Worm (Caenorhabditis elegans) whole organism, dauer: ENCODE results near the gene W06G6.9.

Source experiments
- unc-62 ChIP-seq: sonication (generic microtip); optimal IDR thresholded peaks from 2 replicates; lab custom pipeline; 2017; ENCODE audit warnings: missing biosample characterization, missing genetic modification reagents, missing genetic modification characterization

W06G6.9 gene

DNA sequence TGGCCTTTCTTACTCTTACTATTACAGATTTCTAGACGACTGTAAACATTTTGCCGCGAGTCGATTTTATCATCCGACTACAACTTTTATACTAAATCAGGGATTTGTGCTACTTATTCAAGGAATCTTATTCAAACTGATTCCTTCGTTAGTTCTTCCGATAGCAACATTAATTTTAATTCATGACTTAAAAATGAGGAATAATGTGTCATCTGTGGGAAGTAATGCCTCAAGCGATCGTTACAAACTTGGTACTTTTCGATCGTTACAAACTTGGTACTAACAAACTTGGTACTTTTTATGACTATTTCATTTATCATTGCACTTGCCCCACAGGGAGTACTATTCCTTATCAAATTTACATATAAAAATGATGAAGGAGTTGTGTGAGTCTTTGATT is 28.8 kb downstream of the W06G6.9 start, which contains the start of gene Y70C5A.4:
Gene Y70C5A.4 (plus strand): TSS at position 301 of the 400 bp plus-strand sequence.
- no peak for TF ChIP-seq unc-62 (GFP tag; lab: Kevin White, UChicago)

DNA sequence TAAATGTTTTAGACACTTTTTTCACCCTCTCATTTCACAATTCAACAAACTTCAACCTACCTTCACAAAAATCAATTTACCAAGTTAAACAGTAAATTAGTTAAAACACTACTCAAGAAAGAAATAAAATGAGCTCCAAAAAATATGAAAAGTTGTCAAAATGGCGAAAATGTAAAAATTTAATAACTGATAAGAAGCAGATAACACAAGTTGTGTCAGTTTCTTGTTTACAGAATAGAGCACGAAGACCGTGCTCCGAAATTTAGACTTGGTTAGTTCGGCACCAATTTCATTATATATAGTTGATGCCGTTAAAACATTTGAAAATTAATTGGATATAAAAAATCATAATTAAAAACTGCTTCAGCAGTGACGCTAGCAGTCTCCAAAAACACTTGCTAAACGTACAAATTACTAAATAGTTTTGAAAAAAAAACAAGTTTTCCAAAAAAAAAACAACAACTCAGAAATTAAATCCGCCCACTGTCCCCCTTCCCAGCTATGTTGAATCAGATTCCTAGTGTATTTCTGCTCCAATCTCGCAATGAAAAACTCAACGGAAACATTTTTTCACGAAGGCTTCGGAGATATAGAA is 35.4 kb downstream of the W06G6.9 start, which contains the start of gene srw-54:
Gene srw-54 (plus strand): TSS at position 545 of the 595 bp plus-strand sequence.
- no peak for TF ChIP-seq unc-62 (GFP tag; lab: Kevin White, UChicago)

DNA sequence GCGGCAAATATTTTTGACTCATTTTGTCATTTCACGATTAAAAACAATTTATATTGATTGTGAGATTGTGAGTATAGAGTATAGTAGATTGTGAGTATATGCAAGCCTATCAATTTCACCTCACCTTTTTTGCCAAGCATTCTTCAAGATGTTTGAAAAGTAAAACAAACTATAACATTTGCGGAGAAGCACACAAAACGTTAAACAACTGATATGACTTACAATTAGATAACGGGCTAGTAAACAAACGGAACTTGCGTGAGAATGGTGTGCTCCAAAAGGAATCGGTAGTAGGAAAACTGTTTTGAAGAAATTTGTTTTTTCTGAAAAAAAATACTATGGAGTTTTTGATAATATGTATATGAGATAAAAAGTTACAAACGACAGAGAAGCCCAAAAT is 36.2 kb downstream of the W06G6.9 start:
- TF ChIP-seq unc-62 (GFP tag; lab: Kevin White, UChicago): no peak

DNA sequence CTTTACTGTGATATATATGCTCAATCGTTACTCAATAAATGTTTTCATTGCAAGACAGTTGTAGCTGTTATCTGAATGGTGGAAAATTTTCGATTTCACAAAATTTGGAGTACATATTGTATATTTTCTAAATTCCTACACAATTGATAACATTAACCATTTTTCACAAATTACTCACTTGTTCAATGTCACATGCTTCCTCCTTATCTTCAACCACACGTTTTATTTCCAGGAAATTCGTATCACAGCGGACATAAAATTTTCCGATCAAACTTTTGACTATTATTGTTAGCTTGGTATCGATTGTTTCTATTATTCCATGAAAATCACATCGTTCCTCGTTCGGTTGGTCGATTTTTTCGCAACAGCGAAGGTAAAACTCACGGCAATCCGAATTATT is 37.8 kb downstream of the W06G6.9 start:
- TF ChIP-seq unc-62 (GFP tag; lab: Kevin White, UChicago): no peak

DNA sequence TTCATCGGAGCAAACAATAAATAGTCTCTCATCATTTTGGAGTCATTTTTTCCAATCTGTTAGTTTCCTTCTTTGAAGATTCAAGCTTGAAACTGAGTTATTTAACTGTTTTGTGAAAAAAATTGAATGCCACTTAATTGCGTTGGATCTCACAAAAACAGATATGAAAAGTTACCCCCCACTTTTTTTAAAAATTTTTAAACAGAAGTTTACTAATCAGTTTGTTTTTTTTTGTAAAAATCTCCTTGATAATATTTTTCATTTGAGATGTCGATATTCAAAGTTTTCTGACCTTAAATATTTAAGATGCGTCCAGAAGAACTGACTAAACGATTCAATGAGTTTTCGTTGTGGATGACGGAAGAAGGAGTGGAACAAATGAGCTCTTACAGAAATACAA is 40.0 kb downstream of the W06G6.9 start, which contains the start of gene Y32B12C.1:
Gene Y32B12C.1 (plus strand): TSS at position 301 of the 400 bp plus-strand sequence.
- TF ChIP-seq unc-62 (GFP tag; lab: Kevin White, UChicago): no peak

DNA sequence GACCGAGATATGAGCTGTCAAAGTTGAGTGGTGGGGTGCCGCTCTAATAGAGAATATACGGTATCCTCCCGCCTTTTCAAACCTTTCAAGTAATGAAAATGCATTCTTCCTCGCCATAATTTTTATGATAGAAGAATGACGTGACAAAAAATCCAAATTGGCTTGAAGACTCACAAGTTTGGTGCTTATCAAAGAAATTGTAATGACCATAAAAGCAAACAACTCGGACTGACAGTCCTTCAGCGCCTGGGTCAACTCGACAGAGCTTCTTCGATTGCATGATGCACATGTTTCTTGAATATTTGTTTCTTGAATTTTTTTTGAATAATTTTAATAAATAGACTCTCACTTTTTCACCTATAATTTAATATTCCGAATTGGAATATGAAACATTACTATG is 40.8 kb downstream of the W06G6.9 start:
- TF ChIP-seq unc-62 (GFP tag; lab: Kevin White, UChicago): no peak

DNA sequence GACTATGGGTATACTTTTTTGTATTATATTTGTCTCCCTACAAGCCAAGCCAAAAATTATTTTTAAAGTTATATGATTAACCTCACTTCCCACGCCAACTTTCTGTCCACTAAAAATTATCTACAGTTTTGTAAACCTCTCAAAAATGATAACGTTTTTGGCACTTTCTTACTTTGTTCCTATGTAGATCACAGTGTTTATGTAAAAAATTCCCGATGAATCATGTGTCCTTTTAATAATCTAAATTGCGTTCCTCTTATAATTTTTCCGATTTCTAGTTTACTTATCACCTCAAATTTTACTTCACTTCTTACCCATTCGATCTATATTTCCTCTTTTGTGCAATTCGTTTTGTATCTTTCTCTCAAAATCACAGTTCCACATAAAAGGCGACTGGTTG is 42.0 kb downstream of the W06G6.9 start:
- no peak for TF ChIP-seq unc-62 (GFP tag; lab: Kevin White, UChicago)

DNA sequence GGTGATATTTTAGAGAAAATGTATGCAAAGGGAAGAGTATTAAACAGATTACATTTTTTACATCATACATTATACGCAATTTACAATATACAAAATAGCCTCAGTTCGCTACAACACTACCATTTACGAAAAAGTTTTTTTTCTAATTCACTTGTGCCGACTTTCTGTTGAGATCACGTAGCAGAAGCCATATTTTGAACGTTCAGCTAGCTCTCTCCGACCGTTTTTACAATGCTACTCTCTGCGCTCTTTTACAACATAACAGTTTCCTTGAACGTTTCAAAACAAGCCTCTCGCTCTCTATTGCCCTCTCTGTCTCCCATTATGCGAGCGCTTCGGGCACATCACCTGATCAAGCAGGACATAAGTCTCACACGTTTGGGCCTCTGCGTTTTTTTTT is 43.2 kb downstream of the W06G6.9 start, which contains the start of gene T03E6.8:
Gene T03E6.8 (minus strand): TSS at position 101 of the 400 bp plus-strand sequence.
- TF ChIP-seq unc-62 (GFP tag; lab: Kevin White, UChicago): no peak

DNA sequence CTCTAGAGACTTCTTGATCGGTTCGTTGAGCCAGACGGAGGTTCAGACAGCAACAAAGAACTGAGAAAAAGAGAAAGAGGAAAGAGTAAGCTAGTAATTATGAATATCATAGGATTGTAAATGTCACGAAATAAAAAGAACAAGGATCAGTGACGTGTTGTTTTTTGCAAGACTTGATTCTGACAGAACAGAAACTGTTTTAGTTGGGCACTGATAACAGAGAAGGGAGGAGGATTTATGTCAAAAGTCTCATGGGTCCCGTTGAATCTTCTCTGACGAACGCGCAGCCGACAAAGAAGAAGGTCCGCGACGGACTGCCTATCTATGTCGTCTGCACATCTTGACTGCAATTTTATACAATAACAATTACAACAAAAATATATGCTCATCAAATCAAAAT is 45.6 kb downstream of the W06G6.9 start, which contains the start of gene T03E6.9:
Gene T03E6.9 (minus strand): TSS at position 101 of the 400 bp plus-strand sequence.
- TF ChIP-seq unc-62 (GFP tag; lab: Kevin White, UChicago): no peak

DNA sequence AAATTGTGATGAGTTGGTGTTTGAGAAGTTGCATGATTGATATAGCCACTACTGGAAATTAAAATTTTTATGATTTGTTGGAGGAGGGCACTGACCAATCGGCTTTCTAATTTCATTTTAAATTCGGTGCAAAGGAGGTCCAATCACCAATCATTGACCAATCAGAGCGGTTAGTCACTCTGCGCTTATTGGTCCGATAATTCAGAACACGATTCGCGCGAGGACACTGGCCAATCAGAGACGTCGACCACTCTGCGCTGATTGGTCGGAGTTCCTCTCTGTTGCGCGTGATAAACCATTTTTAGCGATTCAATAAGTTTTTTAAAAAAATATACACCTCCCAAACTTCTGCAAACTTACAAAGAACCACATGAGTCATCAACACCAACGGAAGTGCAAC is 46.4 kb downstream of the W06G6.9 start:
- TF ChIP-seq unc-62 (GFP tag; lab: Kevin White, UChicago): no peak

DNA sequence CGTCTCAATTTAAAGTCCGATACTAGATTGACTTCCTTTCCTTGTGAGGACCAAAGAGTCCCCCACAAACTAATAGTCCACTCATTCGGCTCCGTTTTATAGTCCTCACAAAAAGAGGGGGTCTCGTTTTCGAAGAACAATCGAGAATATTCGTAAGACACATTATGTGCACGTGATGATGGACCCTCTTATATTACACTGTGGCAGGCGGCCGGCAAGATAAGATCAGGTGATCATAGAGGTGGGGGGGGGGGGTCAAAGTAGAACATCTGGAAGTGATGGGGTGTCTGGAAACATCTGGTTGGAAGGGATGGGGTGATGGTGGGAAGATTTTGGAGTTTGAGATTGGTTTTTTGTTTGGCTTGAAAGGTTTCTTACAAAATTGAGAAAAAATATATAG is 47.8 kb downstream of the W06G6.9 start:
- no peak for TF ChIP-seq unc-62 (GFP tag; lab: Kevin White, UChicago)

DNA sequence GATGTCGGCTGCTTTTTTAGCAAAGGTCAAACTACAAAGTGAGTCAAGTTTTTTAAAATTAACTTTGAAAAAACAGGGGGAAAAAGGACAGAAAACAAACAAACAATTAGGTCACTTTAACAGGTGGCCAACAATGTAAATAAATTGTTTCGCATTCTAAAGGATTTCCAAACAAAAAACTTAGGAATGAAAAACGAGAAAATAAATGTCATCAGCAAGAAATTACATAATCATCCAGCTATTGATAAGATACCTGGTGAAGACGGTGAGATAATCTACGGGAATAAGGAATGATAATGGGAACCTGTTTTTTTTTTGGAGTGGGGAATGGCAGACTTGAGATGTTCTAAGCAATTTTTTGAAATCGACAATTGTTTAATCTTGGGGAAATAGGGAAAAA is 50.2 kb downstream of the W06G6.9 start:
- TF ChIP-seq unc-62 (GFP tag; lab: Kevin White, UChicago): no peak
